Fruit fly (Drosophila melanogaster) whole organism, wandering third instar larva: ENCODE measurements around the gene fan.

Experiments used
- Dfd ChIP-seq: fragments of >200 bp; optimal IDR thresholded peaks from 2 replicates; lab custom pipeline; 2017; ENCODE audit warnings: missing biosample characterization, missing genetic modification characterization
- Myc ChIP-seq: fragments of >200 bp; optimal IDR thresholded peaks from 2 replicates; lab custom pipeline; 2017
- pan ChIP-seq: fragments of >200 bp; optimal IDR thresholded peaks from 2 replicates; lab custom pipeline; 2017

DNA sequence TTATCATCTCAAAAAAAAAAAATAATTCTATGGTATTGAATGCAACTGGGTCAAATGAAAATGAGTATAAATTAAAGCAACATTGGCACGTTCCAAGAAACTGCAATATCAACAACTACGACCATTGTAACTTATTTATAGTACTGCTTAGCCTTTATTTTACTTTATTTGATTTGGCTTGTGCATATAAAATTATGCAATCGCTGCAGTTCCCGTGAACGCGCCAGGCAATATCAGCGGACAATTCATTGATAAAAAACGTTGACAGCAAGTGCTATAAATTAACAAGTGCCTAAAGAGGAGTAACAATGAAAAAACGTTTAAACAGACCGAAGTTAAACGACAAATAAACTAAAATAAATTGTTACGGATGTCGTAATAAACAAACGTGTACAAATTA, 37.7 kb upstream of the fan start:
- TF ChIP-seq pan (lab: Kevin White, UChicago) (no peak), Dfd (no peak), Myc (lab: Kevin White, UChicago) (no peak)
